Fruit fly (Drosophila melanogaster) whole organism, adult: Measurements from ENCODE around the gene mew.

Source experiments
- CG11617 ChIP-seq: fragments of 200-800 bp; sonication (Bioruptor generic); optimal IDR thresholded peaks from 2 replicates; lab custom pipeline; 2017; ENCODE audit warnings: mild to moderate bottlenecking, missing biosample characterization, missing genetic modification reagents, missing genetic modification characterization
- CG12768 ChIP-seq: fragments of 200-800 bp; sonication (Bioruptor generic); optimal IDR thresholded peaks from 2 replicates; lab custom pipeline; 2017; ENCODE audit warnings: missing biosample characterization, missing genetic modification characterization, mild to moderate bottlenecking, moderate library complexity, missing genetic modification reagents
- CG14711 ChIP-seq: fragments of 200-800 bp; sonication (Bioruptor generic); optimal IDR thresholded peaks from 2 replicates; lab custom pipeline; 2018; ENCODE audit warnings: missing biosample characterization, mild to moderate bottlenecking, missing genetic modification characterization, moderate library complexity
- CG1620 ChIP-seq: fragments of 200-800 bp; sonication (Bioruptor generic); optimal IDR thresholded peaks from 2 replicates; lab custom pipeline; 2016; ENCODE audit warnings: missing biosample characterization, missing genetic modification characterization
- CG33017 ChIP-seq: fragments of 200-800 bp; sonication (Bioruptor generic); optimal IDR thresholded peaks from 2 replicates; lab custom pipeline; 2018; ENCODE audit warnings: missing biosample characterization, mild to moderate bottlenecking, missing genetic modification characterization, moderate library complexity
- CG5204 ChIP-seq: fragments of 200-800 bp; sonication (Bioruptor generic); optimal IDR thresholded peaks from 2 replicates; lab custom pipeline; 2016; ENCODE audit warnings: missing biosample characterization, missing genetic modification characterization
- CG7045 ChIP-seq: fragments of 200-800 bp; sonication (Bioruptor generic); optimal IDR thresholded peaks from 2 replicates; lab custom pipeline; 2017; ENCODE audit warnings: missing biosample characterization, mild to moderate bottlenecking, missing genetic modification characterization
- CG7101 ChIP-seq: fragments of 200-800 bp; sonication (Bioruptor generic); optimal IDR thresholded peaks from 2 replicates; lab custom pipeline; 2018; ENCODE audit warnings: missing biosample characterization, mild to moderate bottlenecking, missing genetic modification characterization, moderate library complexity
- Clk ChIP-seq: fragments of 200-800 bp; sonication (Bioruptor generic); optimal IDR thresholded peaks from 2 replicates; lab custom pipeline; 2017; ENCODE audit warnings: missing biosample characterization, missing genetic modification characterization
- Crg-1 ChIP-seq: fragments of 200-800 bp; sonication (Bioruptor generic); optimal IDR thresholded peaks from 2 replicates; lab custom pipeline; 2016; ENCODE audit warnings: missing biosample characterization, missing genetic modification characterization
- Hr96 ChIP-seq: fragments of 200-800 bp; sonication (Bioruptor generic); optimal IDR thresholded peaks from 2 replicates; lab custom pipeline; 2016; ENCODE audit warnings: missing biosample characterization, missing genetic modification characterization
- Mnt ChIP-seq: fragments of 200-800 bp; sonication (Bioruptor generic); optimal IDR thresholded peaks from 2 replicates; lab custom pipeline; 2016; ENCODE audit warnings: missing biosample characterization, mild to moderate bottlenecking, missing genetic modification characterization
- bab1 ChIP-seq: fragments of 200-800 bp; sonication (Bioruptor generic); optimal IDR thresholded peaks from 3 replicates; lab custom pipeline; 2019; ENCODE audit warnings: missing biosample characterization, mild to moderate bottlenecking, missing genetic modification characterization, moderate library complexity
- cic ChIP-seq: fragments of 200-800 bp; sonication (Bioruptor generic); optimal IDR thresholded peaks from 2 replicates; lab custom pipeline; 2017; ENCODE audit warnings: missing biosample characterization, mild to moderate bottlenecking, missing genetic modification characterization, moderate library complexity
- cnc ChIP-seq, 2 experiments: fragments of >200 bp; optimal IDR thresholded peaks; 2 replicates each; lab custom pipeline; 2017
- kay ChIP-seq: fragments of 200-800 bp; sonication (Bioruptor generic); peaks from one replicate; lab custom pipeline; 2016; ENCODE audit warnings: missing biosample characterization, missing genetic modification characterization, borderline replicate concordance
- ovo ChIP-seq: fragments of 200-800 bp; sonication (Bioruptor generic); optimal IDR thresholded peaks from 2 replicates; lab custom pipeline; 2016; ENCODE audit warnings: missing biosample characterization, missing genetic modification characterization
- pad ChIP-seq: fragments of 200-800 bp; sonication (Bioruptor generic); optimal IDR thresholded peaks from 3 replicates; lab custom pipeline; 2017; ENCODE audit warnings: missing biosample characterization, missing genetic modification characterization, mild to moderate bottlenecking, moderate library complexity, missing genetic modification reagents
- tj ChIP-seq: fragments of 200-800 bp; sonication (Bioruptor generic); optimal IDR thresholded peaks from 3 replicates; lab custom pipeline; 2017; ENCODE audit warnings: missing biosample characterization, mild to moderate bottlenecking, missing genetic modification characterization, moderate library complexity
- toe ChIP-seq: fragments of 200-800 bp; sonication (Bioruptor generic); optimal IDR thresholded peaks from 2 replicates; lab custom pipeline; 2016; ENCODE audit warnings: missing biosample characterization, missing genetic modification characterization

mew gene

dm6 chrX:13256967-13257366 is 1.3 kb downstream of the mew start:
- peak; percentile 12 for TF ChIP-seq bab1 (GFP tag; lab: Kevin White, UChicago)
- TF ChIP-seq pad (GFP tag; lab: Kevin White, UChicago): peak; percentile 16
- peak; percentile 42 for TF ChIP-seq Mnt (GFP tag; lab: Kevin White, UChicago)
- TF ChIP-seq CG12768: no peak
- no peak for TF ChIP-seq cic (GFP tag; lab: Kevin White, UChicago)
- TF ChIP-seq toe (GFP tag; lab: Kevin White, UChicago): no peak
- no peak for TF ChIP-seq ovo (GFP tag; lab: Kevin White, UChicago)
- TF ChIP-seq CG14711 (tag; lab: Kevin White, UChicago): no peak
- TF ChIP-seq tj (GFP tag; lab: Kevin White, UChicago): peak; percentile 49
- TF ChIP-seq CG7101 (tag; lab: Kevin White, UChicago): peak; percentile 3

dm6 chrX:13254442-13254841 is 3.8 kb downstream of the mew start:
- TF ChIP-seq CG33017 (tag; lab: Kevin White, UChicago) (peak; percentile 70), kay (GFP tag; lab: Kevin White, UChicago) (no peak), tj (GFP tag; lab: Kevin White, UChicago) (peak; percentile 90), ovo (GFP tag; lab: Kevin White, UChicago) (peak; percentile 64), CG7045 (GFP tag; lab: Kevin White, UChicago) (peak; percentile 41), cic (GFP tag; lab: Kevin White, UChicago) (peak; percentile 83), CG7101 (tag; lab: Kevin White, UChicago) (peak; percentile 79), CG1620 (no peak), Mnt (GFP tag; lab: Kevin White, UChicago) (peak; percentile 72), Clk (GFP tag; lab: Kevin White, UChicago) (no peak), toe (GFP tag; lab: Kevin White, UChicago) (no peak), pad (GFP tag; lab: Kevin White, UChicago) (peak; percentile 47), bab1 (GFP tag; lab: Kevin White, UChicago) (no peak), Crg-1 (no peak), CG11617 (GFP tag; lab: Kevin White, UChicago) (peak; percentile 69), CG12768 (peak; percentile 75), CG5204 (GFP tag; lab: Kevin White, UChicago) (no peak), CG14711 (tag; lab: Kevin White, UChicago) (peak; percentile 55), Hr96 (GFP tag; lab: Kevin White, UChicago) (no peak)

- TF ChIP-seq Hr96 (GFP tag; lab: Kevin White, UChicago) (no peak), toe (GFP tag; lab: Kevin White, UChicago) (no peak), CG11617 (GFP tag; lab: Kevin White, UChicago) (no peak)
These were observed 5.1 kb downstream of the mew start for dm6 chrX:13253062-13253724.

- TF ChIP-seq CG7045 (GFP tag; lab: Kevin White, UChicago): no peak
- no peak for TF ChIP-seq Hr96 (GFP tag; lab: Kevin White, UChicago)
- TF ChIP-seq CG11617 (GFP tag; lab: Kevin White, UChicago): no peak
- TF ChIP-seq Mnt (GFP tag; lab: Kevin White, UChicago): no peak
- no peak for TF ChIP-seq CG14711 (tag; lab: Kevin White, UChicago)
- no peak for TF ChIP-seq ovo (GFP tag; lab: Kevin White, UChicago)
- TF ChIP-seq bab1 (GFP tag; lab: Kevin White, UChicago): no peak
- no peak for TF ChIP-seq tj (GFP tag; lab: Kevin White, UChicago)
- TF ChIP-seq Crg-1: no peak
- no peak for TF ChIP-seq CG5204 (GFP tag; lab: Kevin White, UChicago)
- TF ChIP-seq pad (GFP tag; lab: Kevin White, UChicago): no peak
- TF ChIP-seq kay (GFP tag; lab: Kevin White, UChicago): no peak
- TF ChIP-seq CG33017 (tag; lab: Kevin White, UChicago): no peak
- TF ChIP-seq CG7101 (tag; lab: Kevin White, UChicago): no peak
- no peak for TF ChIP-seq CG12768
- no peak for TF ChIP-seq CG1620
- TF ChIP-seq cnc (optimal IDR thresholded peaks at IDR 0.05; lab: Kevin White, UChicago): no peak
- TF ChIP-seq cic (GFP tag; lab: Kevin White, UChicago): no peak
- no peak for TF ChIP-seq toe (GFP tag; lab: Kevin White, UChicago)
These were observed 7.0 kb downstream of the mew start for dm6 chrX:13251310-13251709.

dm6 chrX:13249732-13250395 is 8.4 kb downstream of the mew start:
- TF ChIP-seq CG12768 (no peak), tj (GFP tag; lab: Kevin White, UChicago) (no peak), Crg-1 (no peak), Hr96 (GFP tag; lab: Kevin White, UChicago) (no peak)

dm6 chrX:13248515-13248914 is 9.8 kb downstream of the mew start:
- TF ChIP-seq CG1620 (no peak), bab1 (GFP tag; lab: Kevin White, UChicago) (no peak), pad (GFP tag; lab: Kevin White, UChicago) (no peak), ovo (GFP tag; lab: Kevin White, UChicago) (no peak), Crg-1 (no peak), toe (GFP tag; lab: Kevin White, UChicago) (no peak), CG12768 (no peak), Mnt (GFP tag; lab: Kevin White, UChicago) (no peak), CG7045 (GFP tag; lab: Kevin White, UChicago) (no peak), Hr96 (GFP tag; lab: Kevin White, UChicago) (no peak), CG7101 (tag; lab: Kevin White, UChicago) (no peak), tj (GFP tag; lab: Kevin White, UChicago) (no peak)
